Fruit fly (Drosophila melanogaster) whole organism, embryonic: ENCODE results near the gene cnir.

Experiments
- Asciz ChIP-seq: fragments of 200-800 bp; sonication (Bioruptor generic); optimal IDR thresholded peaks from 2 replicates; lab custom pipeline; 2017; ENCODE audit warnings: missing biosample characterization, mild to moderate bottlenecking, missing genetic modification characterization, missing genetic modification reagents
- CG10321 ChIP-seq: fragments of 200-800 bp; sonication (Bioruptor generic); IDR thresholded peaks from 2 replicates; pipeline ENCODE4 v1.3.6; 2022; ENCODE audit warnings: missing biosample characterization, missing genetic modification characterization
- CG10654 ChIP-seq: fragments of 200-800 bp; sonication (Bioruptor generic); optimal IDR thresholded peaks from 2 replicates; lab custom pipeline; 2016; ENCODE audit warnings: missing biosample characterization, missing genetic modification characterization
- CG11504 ChIP-seq: fragments of 200-800 bp; sonication (Bioruptor generic); optimal IDR thresholded peaks from 3 replicates; lab custom pipeline; 2019; ENCODE audit warnings: missing biosample characterization, mild to moderate bottlenecking, missing genetic modification characterization, moderate library complexity
- CG12659 ChIP-seq: fragments of 200-800 bp; sonication (Bioruptor generic); optimal IDR thresholded peaks from 3 replicates; lab custom pipeline; 2017; ENCODE audit warnings: mild to moderate bottlenecking, missing biosample characterization, missing genetic modification reagents, missing genetic modification characterization
- CG1529 ChIP-seq: fragments of 200-800 bp; sonication (Bioruptor generic); optimal IDR thresholded peaks from 3 replicates; lab custom pipeline; 2018; ENCODE audit warnings: missing biosample characterization, missing genetic modification characterization
- CG17186 ChIP-seq: fragments of 200-800 bp; sonication (Bioruptor generic); optimal IDR thresholded peaks from 3 replicates; lab custom pipeline; 2017; ENCODE audit warnings: missing biosample characterization, missing genetic modification reagents, missing genetic modification characterization
- CG17359 ChIP-seq: fragments of 200-800 bp; sonication (Bioruptor generic); optimal IDR thresholded peaks from 3 replicates; lab custom pipeline; 2018; ENCODE audit warnings: missing biosample characterization, mild to moderate bottlenecking, missing genetic modification characterization, moderate library complexity
- CG17912 ChIP-seq: fragments of 200-800 bp; sonication (Bioruptor generic); optimal IDR thresholded peaks from 2 replicates; lab custom pipeline; 2018; ENCODE audit warnings: missing biosample characterization, mild to moderate bottlenecking, missing genetic modification characterization
- CG18262 ChIP-seq: fragments of 200-800 bp; optimal IDR thresholded peaks from 3 replicates; lab custom pipeline; 2019; ENCODE audit warnings: missing biosample characterization, mild to moderate bottlenecking, missing genetic modification characterization, moderate library complexity
- CG3065 ChIP-seq: fragments of 200-800 bp; sonication (Bioruptor generic); optimal IDR thresholded peaks from 2 replicates; lab custom pipeline; 2016; ENCODE audit warnings: missing biosample characterization, missing genetic modification characterization
- CG32772 ChIP-seq: fragments of 200-800 bp; sonication (Bioruptor generic); IDR thresholded peaks from 2 replicates; pipeline ENCODE4 v1.3.6; 2022; ENCODE audit warnings: missing biosample characterization, missing genetic modification characterization
- CG42726 ChIP-seq: fragments of 200-800 bp; sonication (Bioruptor generic); IDR thresholded peaks from 2 replicates; pipeline ENCODE4 v1.3.6; 2022; ENCODE audit warnings: missing biosample characterization, missing genetic modification characterization; ENCODE audit not compliant: partially characterized antibody
- CG43689 ChIP-seq: fragments of 200-800 bp; sonication (Bioruptor generic); IDR thresholded peaks from 2 replicates; pipeline ENCODE4 v1.3.6; 2022; ENCODE audit warnings: missing biosample characterization, missing genetic modification characterization
- CG4854 ChIP-seq: fragments of 200-800 bp; sonication (Bioruptor generic); optimal IDR thresholded peaks from 2 replicates; lab custom pipeline; 2016; ENCODE audit warnings: missing biosample characterization, missing genetic modification characterization, inconsistent platforms
- CG8765 ChIP-seq: fragments of 200-800 bp; sonication (Bioruptor generic); IDR thresholded peaks from 2 replicates; pipeline ENCODE4 v1.3.6; 2022; ENCODE audit warnings: missing biosample characterization, missing genetic modification characterization
- CG9797 ChIP-seq: fragments of 200-800 bp; sonication (Bioruptor generic); optimal IDR thresholded peaks from 3 replicates; lab custom pipeline; 2018; ENCODE audit warnings: missing biosample characterization, mild to moderate bottlenecking, missing genetic modification characterization
- CG9876 ChIP-seq: fragments of 200-800 bp; sonication (Bioruptor generic); optimal IDR thresholded peaks from 2 replicates; lab custom pipeline; 2016; ENCODE audit warnings: missing biosample characterization, missing genetic modification characterization
- CoRest ChIP-seq: fragments of 200-800 bp; sonication (Bioruptor generic); optimal IDR thresholded peaks from 3 replicates; lab custom pipeline; 2018; ENCODE audit warnings: missing biosample characterization, mild to moderate bottlenecking, missing genetic modification characterization, moderate library complexity
- Dip2 ChIP-seq: fragments of 200-800 bp; sonication (Bioruptor generic); IDR thresholded peaks from 2 replicates; pipeline ENCODE4 v1.3.6; 2022; ENCODE audit warnings: missing biosample characterization, missing genetic modification characterization
- Ets97D ChIP-seq: fragments of 200-800 bp; sonication (Bioruptor generic); optimal IDR thresholded peaks from 3 replicates; lab custom pipeline; 2016; ENCODE audit warnings: missing biosample characterization, missing genetic modification characterization
- Fer1 ChIP-seq: fragments of 200-800 bp; sonication (Bioruptor generic); optimal IDR thresholded peaks from 2 replicates; lab custom pipeline; 2017; ENCODE audit warnings: missing biosample characterization, mild to moderate bottlenecking, missing genetic modification characterization
- Fer2 ChIP-seq: fragments of 200-800 bp; sonication (Bioruptor generic); optimal IDR thresholded peaks from 2 replicates; lab custom pipeline; 2018; ENCODE audit warnings: missing biosample characterization, mild to moderate bottlenecking, missing genetic modification characterization, moderate library complexity
- GATAe ChIP-seq: fragments of 200-800 bp; sonication (Bioruptor generic); conservative IDR thresholded peaks from 2 replicates; pipeline ENCODE4 v1.3.6; 2022; ENCODE audit warnings: missing biosample characterization, missing genetic modification characterization
- HmgD ChIP-seq: fragments of 200-800 bp; sonication (Bioruptor generic); optimal IDR thresholded peaks from 3 replicates; lab custom pipeline; 2016; ENCODE audit warnings: missing biosample characterization, missing genetic modification characterization
- Lim3 ChIP-seq: fragments of 200-800 bp; sonication (Bioruptor generic); IDR thresholded peaks from 2 replicates; pipeline ENCODE4 v1.3.6; 2022; ENCODE audit warnings: missing biosample characterization, missing genetic modification characterization
- Med ChIP-seq: fragments of 200-800 bp; sonication (Bioruptor generic); peaks from one replicate; lab custom pipeline; 2016; ENCODE audit warnings: missing biosample characterization, missing genetic modification characterization, mild to moderate bottlenecking, inconsistent platforms, moderate library complexity
- NfI ChIP-seq: fragments of 200-800 bp; sonication (Bioruptor generic); optimal IDR thresholded peaks from 3 replicates; lab custom pipeline; 2018; ENCODE audit warnings: missing biosample characterization, mild to moderate bottlenecking, missing genetic modification characterization, moderate library complexity
- Opbp ChIP-seq: fragments of 200-800 bp; sonication (Bioruptor generic); IDR thresholded peaks from 3 replicates; pipeline ENCODE4 v1.3.6; 2022; ENCODE audit warnings: missing biosample characterization, missing genetic modification characterization; ENCODE audit not compliant: partially characterized antibody
- Rx ChIP-seq: fragments of 200-800 bp; sonication (Bioruptor generic); IDR thresholded peaks from 2 replicates; pipeline ENCODE4 v1.3.6; 2022; ENCODE audit warnings: missing biosample characterization, missing genetic modification characterization
- Six4 ChIP-seq: fragments of 200-800 bp; sonication (Bioruptor generic); optimal IDR thresholded peaks from 2 replicates; lab custom pipeline; 2016; ENCODE audit warnings: missing biosample characterization, missing genetic modification characterization
- Ssrp ChIP-seq: fragments of 200-800 bp; sonication (Bioruptor generic); optimal IDR thresholded peaks from 2 replicates; lab custom pipeline; 2018; ENCODE audit warnings: missing biosample characterization, mild to moderate bottlenecking, missing genetic modification characterization, moderate library complexity
- TFAM ChIP-seq: fragments of 200-800 bp; sonication (Bioruptor generic); optimal IDR thresholded peaks from 2 replicates; lab custom pipeline; 2017; ENCODE audit warnings: missing biosample characterization, missing genetic modification characterization, inconsistent platforms
- Taf1 ChIP-seq: fragments of 200-800 bp; sonication (Bioruptor generic); IDR thresholded peaks from 2 replicates; pipeline ENCODE4 v1.3.6; 2022; ENCODE audit warnings: missing biosample characterization, missing genetic modification characterization
- amos ChIP-seq: fragments of 200-800 bp; sonication (Bioruptor generic); IDR thresholded peaks from 2 replicates; pipeline ENCODE4 v1.3.6; 2022; ENCODE audit warnings: missing biosample characterization, missing genetic modification characterization; ENCODE audit not compliant: partially characterized antibody
- ash1 ChIP-seq: fragments of 200-800 bp; sonication (Bioruptor generic); optimal IDR thresholded peaks from 2 replicates; lab custom pipeline; 2018; ENCODE audit warnings: missing biosample characterization, mild to moderate bottlenecking, missing genetic modification characterization
- cwo ChIP-seq: fragments of 200-800 bp; sonication (Bioruptor generic); optimal IDR thresholded peaks from 3 replicates; lab custom pipeline; 2017; ENCODE audit warnings: missing biosample characterization, missing genetic modification characterization, mild to moderate bottlenecking, moderate library complexity, missing genetic modification reagents
- emc ChIP-seq: fragments of 200-800 bp; sonication (Bioruptor generic); optimal IDR thresholded peaks from 2 replicates; lab custom pipeline; 2016; ENCODE audit warnings: missing biosample characterization, missing genetic modification characterization
- fu2 ChIP-seq: fragments of 200-800 bp; sonication (Bioruptor generic); optimal IDR thresholded peaks from 2 replicates; lab custom pipeline; 2016; ENCODE audit warnings: missing biosample characterization, missing genetic modification characterization
- hkb ChIP-seq, 2 experiments: fragments of 200-800 bp in 1 of 2; fragments of >200 bp in 1 of 2; sonication (Bioruptor generic) in 1 of 2; IDR thresholded peaks in 1 of 2; optimal IDR thresholded peaks in 1 of 2; 2 replicates each; pipeline versions ENCODE4 v1.3.6 to Lab custom; 2017 to 2022; ENCODE audit warnings: missing biosample characterization in 1 of 2, missing genetic modification characterization in 1 of 2
- jumu ChIP-seq: fragments of 200-800 bp; sonication (Bioruptor generic); optimal IDR thresholded peaks from 3 replicates; lab custom pipeline; 2016; ENCODE audit warnings: missing biosample characterization, missing genetic modification characterization
- ken ChIP-seq: fragments of 200-800 bp; sonication (Bioruptor generic); IDR thresholded peaks from 3 replicates; pipeline ENCODE4 v1.3.6; 2022; ENCODE audit warnings: missing biosample characterization, missing genetic modification characterization
- nerfin-1 ChIP-seq: fragments of 200-800 bp; sonication (Bioruptor generic); optimal IDR thresholded peaks from 3 replicates; lab custom pipeline; 2019; ENCODE audit warnings: missing biosample characterization, mild to moderate bottlenecking, missing genetic modification characterization, moderate library complexity
- oc ChIP-seq: fragments of 200-800 bp; sonication (Bioruptor generic); optimal IDR thresholded peaks from 2 replicates; lab custom pipeline; 2018; ENCODE audit warnings: missing biosample characterization, mild to moderate bottlenecking, missing genetic modification characterization, moderate library complexity
- org-1 ChIP-seq: fragments of 200-800 bp; sonication (Bioruptor generic); optimal IDR thresholded peaks from 2 replicates; lab custom pipeline; 2017; ENCODE audit warnings: missing biosample characterization, missing genetic modification characterization
- pros ChIP-seq: fragments of 200-800 bp; sonication (Bioruptor generic); optimal IDR thresholded peaks from 3 replicates; lab custom pipeline; 2019; ENCODE audit warnings: missing biosample characterization, mild to moderate bottlenecking, missing genetic modification characterization, moderate library complexity
- sug ChIP-seq: fragments of 200-800 bp; optimal IDR thresholded peaks from 2 replicates; lab custom pipeline; 2019; ENCODE audit warnings: missing biosample characterization, mild to moderate bottlenecking, missing genetic modification characterization, moderate library complexity
- vfl ChIP-seq: fragments of 200-800 bp; sonication (Bioruptor generic); optimal IDR thresholded peaks from 2 replicates; lab custom pipeline; 2016; ENCODE audit warnings: missing biosample characterization, missing genetic modification characterization
- wek ChIP-seq: fragments of 200-800 bp; sonication (Bioruptor generic); optimal IDR thresholded peaks from 3 replicates; lab custom pipeline; 2018; ENCODE audit warnings: missing biosample characterization, mild to moderate bottlenecking, missing genetic modification characterization, moderate library complexity
- zfh1 ChIP-seq: fragments of 200-800 bp; sonication (Bioruptor generic); IDR thresholded peaks from 3 replicates; pipeline ENCODE4 v1.3.6; 2022; ENCODE audit warnings: missing biosample characterization, missing genetic modification characterization

The cnir gene

DNA sequence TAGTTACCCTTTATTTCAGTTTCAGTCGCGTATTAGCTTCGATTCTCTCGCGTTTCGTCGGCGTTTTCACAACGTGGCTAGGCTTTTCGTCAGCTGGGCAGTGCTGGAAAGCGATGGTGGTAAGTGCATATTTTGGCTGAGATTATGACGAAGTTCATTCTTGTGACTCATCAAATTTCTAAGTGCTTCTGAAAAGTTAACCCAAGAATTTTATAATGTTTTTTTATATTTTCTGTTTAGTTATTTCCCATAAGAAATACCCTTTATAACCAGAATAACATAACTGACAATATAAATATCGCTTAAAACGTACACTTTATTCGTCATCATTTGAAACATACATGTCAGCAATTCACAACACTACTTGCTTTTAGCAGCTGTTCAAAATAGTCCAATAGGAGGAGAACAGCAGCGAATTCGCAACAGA is 2.4 kb downstream of the cnir start, which contains the start of the genes CG17260 and SerRS (continued):
- TF ChIP-seq CG17186 (GFP tag; lab: Kevin White, UChicago), result peak; percentile 74
- no peak for TF ChIP-seq pros (GFP tag; lab: Kevin White, UChicago)
- peak; percentile 22; the same call in 1 of the 2 replicates for TF ChIP-seq amos
- peak; percentile 93 for TF ChIP-seq CG12659 (GFP tag; lab: Kevin White, UChicago)
- 0 out of 2 replicates have a peak, but pooled peaks have one; percentile 33 for TF ChIP-seq CG10321 (GFP tag; lab: Robert Waterston, UW)
- peak; percentile 88 for TF ChIP-seq Six4
- TF ChIP-seq wek, result no peak
- peak; percentile 57; the same call in 1 of the 2 replicates for TF ChIP-seq Lim3 (GFP tag; lab: Robert Waterston, UW)
- TF ChIP-seq TFAM (GFP tag; lab: Kevin White, UChicago), result peak; percentile 38
- TF ChIP-seq CG42726, result no peak
- no peak for TF ChIP-seq CG11504 (tag; lab: Kevin White, UChicago)
- TF ChIP-seq CG4854 (GFP tag; lab: Kevin White, UChicago), result peak; percentile 87
- peak; percentile 84; the same call in 1 of the 2 replicates for TF ChIP-seq CG8765 (GFP tag; lab: Robert Waterston, UW)
- peak; percentile 72 for TF ChIP-seq CG1529
- TF ChIP-seq cwo (GFP tag; lab: Kevin White, UChicago), result peak; percentile 83
- peak; percentile 75 for TF ChIP-seq GATAe (GFP tag; lab: Robert Waterston, UW)
- TF ChIP-seq CG32772 (GFP tag; lab: Robert Waterston, UW), result peak; percentile 96
- TF ChIP-seq CG9876 (GFP tag; lab: Kevin White, UChicago), result peak; percentile 80
- TF ChIP-seq vfl (GFP tag; lab: Kevin White, UChicago), result peak; percentile 92
- TF ChIP-seq ash1 (GFP tag; lab: Kevin White, UChicago), result peak; percentile 8
- TF ChIP-seq ken (GFP tag; lab: Robert Waterston, UW), result peak; percentile 94
- TF ChIP-seq sug (tag; lab: Kevin White, UChicago), result peak; percentile 92
- TF ChIP-seq CG18262 (tag; lab: Kevin White, UChicago), result peak; percentile 91
- peak; percentile 94 for TF ChIP-seq CG10654 (GFP tag; lab: Kevin White, UChicago)
- TF ChIP-seq Dip2 (GFP tag; lab: Robert Waterston, UW), result peak; percentile 59; the same call in 1 of the 2 replicates
- peak; percentile 91 for TF ChIP-seq zfh1 (GFP tag; lab: Robert Waterston, UW)
- peak; percentile 90 for TF ChIP-seq Fer1 (GFP tag; lab: Kevin White, UChicago)
- TF ChIP-seq Asciz (GFP tag; lab: Kevin White, UChicago), result no peak
- TF ChIP-seq oc, result no peak
- TF ChIP-seq Ssrp (tag; lab: Kevin White, UChicago), result peak; percentile 92
- TF ChIP-seq CG9797 (GFP tag; lab: Kevin White, UChicago), result peak; percentile 17
- TF ChIP-seq jumu (GFP tag; lab: Kevin White, UChicago), result peak; percentile 95
- TF ChIP-seq CoRest (tag; lab: Kevin White, UChicago), result peak; percentile 95
- TF ChIP-seq CG17359 (tag; lab: Kevin White, UChicago), result peak; percentile 90
- TF ChIP-seq Ets97D (GFP tag; lab: Kevin White, UChicago), result peak; percentile 80
- TF ChIP-seq HmgD (GFP tag; lab: Kevin White, UChicago), result peak; percentile 71
- TF ChIP-seq fu2 (GFP tag; lab: Kevin White, UChicago), result peak; percentile 92
- peak; percentile 58 for TF ChIP-seq hkb (optimal IDR thresholded peaks at IDR 0.05; lab: Kevin White, UChicago)
- peak; percentile 87 for TF ChIP-seq hkb (GFP tag; IDR thresholded peaks at IDR 0.05; lab: Robert Waterston, UW)
- peak; percentile 93 for TF ChIP-seq NfI (GFP tag; lab: Kevin White, UChicago)
- peak; percentile 77 for TF ChIP-seq CG43689
- TF ChIP-seq emc (GFP tag; lab: Kevin White, UChicago), result peak; percentile 80
- TF ChIP-seq nerfin-1 (tag; lab: Kevin White, UChicago), result peak; percentile 87
- TF ChIP-seq CG17912 (GFP tag; lab: Kevin White, UChicago), result peak; percentile 33
- TF ChIP-seq CG3065 (GFP tag; lab: Kevin White, UChicago), result peak; percentile 83
- no peak for TF ChIP-seq Opbp
- peak; percentile 84 for TF ChIP-seq org-1 (GFP tag; lab: Kevin White, UChicago)
- TF ChIP-seq Fer2 (tag; lab: Kevin White, UChicago), result peak; percentile 90
- TF ChIP-seq Taf1 (GFP tag; lab: Robert Waterston, UW), result peak; percentile 82
- peak; percentile 85 for TF ChIP-seq Rx (GFP tag; lab: Robert Waterston, UW)
- TF ChIP-seq Med (GFP tag; lab: Kevin White, UChicago), result peak; percentile 98
